Fruit fly (Drosophila melanogaster) whole organism, wandering third instar larva: ENCODE measurements around the gene Dus1.

Experiments used
- Abd-B ChIP-seq: fragments of >200 bp; optimal IDR thresholded peaks from 2 replicates; lab custom pipeline; 2017; ENCODE audit warnings: missing biosample characterization, missing genetic modification characterization
- CG32264 ChIP-seq: fragments of 200-800 bp; sonication (Bioruptor generic); optimal IDR thresholded peaks from 2 replicates; lab custom pipeline; 2016; ENCODE audit warnings: missing biosample characterization, missing genetic modification characterization
- CG9705 ChIP-seq: fragments of 200-800 bp; sonication (Bioruptor generic); optimal IDR thresholded peaks from 2 replicates; lab custom pipeline; 2018; ENCODE audit warnings: missing biosample characterization, mild to moderate bottlenecking, missing genetic modification characterization
- CrebA ChIP-seq: fragments of 200-800 bp; sonication (Bioruptor generic); optimal IDR thresholded peaks from 2 replicates; lab custom pipeline; 2016; ENCODE audit warnings: missing biosample characterization, mild to moderate bottlenecking, missing genetic modification characterization, borderline replicate concordance
- Dif ChIP-seq: fragments of 200-275, 200-300 bp; sonication (Bioruptor generic); optimal IDR thresholded peaks from 2 replicates; lab custom pipeline; 2018; ENCODE audit warnings: missing biosample characterization, missing genetic modification characterization; ENCODE audit not compliant: partially characterized antibody
- GATAd ChIP-seq: sonication (Bioruptor generic); optimal IDR thresholded peaks from 2 replicates; lab custom pipeline; 2016; ENCODE audit warnings: missing biosample characterization, missing genetic modification characterization
- HLH106 ChIP-seq: fragments of 200-800 bp; optimal IDR thresholded peaks from 3 replicates; lab custom pipeline; 2019; ENCODE audit warnings: missing biosample characterization, mild to moderate bottlenecking, missing genetic modification characterization, moderate library complexity
- Hnf4 ChIP-seq: fragments of 200-800 bp; sonication (Bioruptor generic); optimal IDR thresholded peaks from 2 replicates; lab custom pipeline; 2016; ENCODE audit warnings: missing biosample characterization, mild to moderate bottlenecking, missing genetic modification characterization
- Hr78 ChIP-seq: fragments of >200 bp; optimal IDR thresholded peaks from 2 replicates; lab custom pipeline; 2017; ENCODE audit warnings: missing biosample characterization, missing genetic modification characterization
- Hr83 ChIP-seq: fragments of 200-300 bp; sonication (Bioruptor generic); optimal IDR thresholded peaks from 2 replicates; lab custom pipeline; 2016; ENCODE audit warnings: missing biosample characterization, mild to moderate bottlenecking, missing genetic modification characterization, moderate library complexity; ENCODE audit not compliant: poor library complexity, severe bottlenecking
- Myc ChIP-seq: fragments of >200 bp; optimal IDR thresholded peaks from 2 replicates; lab custom pipeline; 2017
- Rel ChIP-seq, 2 experiments: fragments of 200-800 bp; sonication (Bioruptor generic) in 1 of 2; optimal IDR thresholded peaks; 2 replicates in 1 of 2; 3 replicates in 1 of 2; lab custom pipeline; 2016 to 2019; ENCODE audit warnings: mild to moderate bottlenecking in 2 of 2, missing biosample characterization in 2 of 2, missing genetic modification characterization in 2 of 2, moderate library complexity in 1 of 2
- Sp1 ChIP-seq: fragments of 200-800 bp; sonication (Bioruptor generic); optimal IDR thresholded peaks from 3 replicates; lab custom pipeline; 2019; ENCODE audit warnings: missing biosample characterization, mild to moderate bottlenecking, missing genetic modification characterization, moderate library complexity
- Vsx2 ChIP-seq: fragments of 200-300, 225-300 bp; sonication (Bioruptor generic); optimal IDR thresholded peaks from 2 replicates; lab custom pipeline; 2018; ENCODE audit warnings: missing biosample characterization, missing genetic modification characterization; ENCODE audit not compliant: partially characterized antibody
- br ChIP-seq: fragments of 200-800 bp; sonication (Bioruptor generic); optimal IDR thresholded peaks from 2 replicates; lab custom pipeline; 2016; ENCODE audit warnings: missing biosample characterization, missing genetic modification characterization
- dsf ChIP-seq: sonication (Bioruptor generic); optimal IDR thresholded peaks from 2 replicates; lab custom pipeline; 2016; ENCODE audit warnings: missing biosample characterization, missing genetic modification characterization, borderline replicate concordance
- ey ChIP-seq: fragments of 200-800 bp; sonication (Bioruptor generic); optimal IDR thresholded peaks from 2 replicates; lab custom pipeline; 2016; ENCODE audit warnings: missing biosample characterization, missing genetic modification characterization
- foxo ChIP-seq, 2 experiments: fragments of 200-800 bp; sonication (Bioruptor generic); optimal IDR thresholded peaks; 2 replicates in 1 of 2; 3 replicates in 1 of 2; lab custom pipeline; 2016 to 2017; ENCODE audit warnings: missing biosample characterization in 2 of 2, missing genetic modification characterization in 2 of 2
- fru ChIP-seq: fragments of 200-800 bp; sonication (Bioruptor generic); optimal IDR thresholded peaks from 3 replicates; lab custom pipeline; 2016; ENCODE audit warnings: missing biosample characterization, mild to moderate bottlenecking, missing genetic modification characterization
- h ChIP-seq: fragments of 200-800 bp; sonication (Bioruptor generic); optimal IDR thresholded peaks from 3 replicates; lab custom pipeline; 2016; ENCODE audit warnings: missing biosample characterization, mild to moderate bottlenecking, missing genetic modification characterization
- jim ChIP-seq: fragments of 175-275, 200-325 bp; sonication (Bioruptor generic); optimal IDR thresholded peaks from 2 replicates; lab custom pipeline; 2016; ENCODE audit warnings: missing biosample characterization, mild to moderate bottlenecking, missing genetic modification characterization
- lola ChIP-seq: fragments of >200 bp; optimal IDR thresholded peaks from 2 replicates; lab custom pipeline; 2017; ENCODE audit warnings: missing biosample characterization, missing genetic modification characterization
- pan ChIP-seq: fragments of >200 bp; optimal IDR thresholded peaks from 2 replicates; lab custom pipeline; 2017
- psq ChIP-seq: fragments of 200-800 bp; sonication (Bioruptor generic); optimal IDR thresholded peaks from 3 replicates; lab custom pipeline; 2017; ENCODE audit warnings: missing biosample characterization, mild to moderate bottlenecking, missing genetic modification characterization, moderate library complexity
- rgr ChIP-seq: fragments of 200-800 bp; sonication (Bioruptor generic); optimal IDR thresholded peaks from 3 replicates; lab custom pipeline; 2016; ENCODE audit warnings: missing biosample characterization, mild to moderate bottlenecking, missing genetic modification characterization
- sage ChIP-seq: fragments of 200-800 bp; sonication (Bioruptor generic); optimal IDR thresholded peaks from 2 replicates; lab custom pipeline; 2016; ENCODE audit warnings: missing biosample characterization, mild to moderate bottlenecking, missing genetic modification characterization
- sv ChIP-seq: fragments of 200-800 bp; sonication (Bioruptor generic); optimal IDR thresholded peaks from 3 replicates; lab custom pipeline; 2016; ENCODE audit warnings: missing biosample characterization, missing genetic modification characterization
- tai ChIP-seq: sonication (Bioruptor generic); optimal IDR thresholded peaks from 2 replicates; lab custom pipeline; 2016; ENCODE audit warnings: missing biosample characterization, missing genetic modification characterization
- usp ChIP-seq: fragments of >200 bp; optimal IDR thresholded peaks from 2 replicates; lab custom pipeline; 2017; ENCODE audit warnings: missing biosample characterization, missing genetic modification characterization

Gene Dus1

DNA sequence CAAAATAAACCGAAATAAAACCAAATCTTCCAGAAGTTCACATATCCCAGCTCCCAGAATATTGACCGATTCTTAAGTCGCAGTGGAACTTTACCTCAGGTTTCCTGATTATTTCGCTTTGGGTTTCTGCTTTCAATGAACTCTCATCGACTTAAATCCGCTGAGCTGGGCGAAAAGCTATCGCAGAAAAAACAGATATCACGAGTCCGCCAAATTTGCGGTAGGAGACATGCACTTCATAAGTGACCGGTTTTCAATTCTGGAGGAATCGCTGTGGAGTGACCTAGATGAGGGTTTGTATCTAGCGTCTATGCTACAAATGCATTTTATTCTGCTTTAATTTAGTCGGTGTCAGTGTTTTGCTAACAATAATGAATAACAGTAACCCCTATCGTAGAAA is 33.7 kb upstream of the Dus1 start:
- TF ChIP-seq usp = no peak
- TF ChIP-seq Vsx2 (GFP tag; lab: Kevin White, UChicago) = no peak
- TF ChIP-seq pan = no peak
- TF ChIP-seq lola (GFP tag; lab: Kevin White, UChicago) = no peak
- TF ChIP-seq CG32264 (GFP tag; lab: Kevin White, UChicago) = no peak
- TF ChIP-seq fru (GFP tag; lab: Kevin White, UChicago) = no peak
- TF ChIP-seq tai (GFP tag; lab: Kevin White, UChicago) = no peak
- no peak for TF ChIP-seq CG9705 (GFP tag; lab: Kevin White, UChicago)

- TF ChIP-seq pan (no peak), sage (GFP tag; lab: Kevin White, UChicago) (no peak), Rel (GFP tag; optimal IDR thresholded peaks at IDR 0.05; lab: Kevin White, UChicago) (no peak), Rel (tag; optimal IDR thresholded peaks at IDR 0.05; lab: Kevin White, UChicago) (no peak), sv (no peak), psq (GFP tag; lab: Kevin White, UChicago) (no peak), lola (GFP tag; lab: Kevin White, UChicago) (no peak), h (GFP tag; lab: Kevin White, UChicago) (no peak), Sp1 (GFP tag; lab: Kevin White, UChicago) (no peak), HLH106 (tag; lab: Kevin White, UChicago) (no peak), ey (GFP tag; lab: Kevin White, UChicago) (no peak), dsf (GFP tag; lab: Kevin White, UChicago) (no peak)
Observed at dm6 chr2L:303306-303962, 31.9 kb upstream of the Dus1 start.

DNA sequence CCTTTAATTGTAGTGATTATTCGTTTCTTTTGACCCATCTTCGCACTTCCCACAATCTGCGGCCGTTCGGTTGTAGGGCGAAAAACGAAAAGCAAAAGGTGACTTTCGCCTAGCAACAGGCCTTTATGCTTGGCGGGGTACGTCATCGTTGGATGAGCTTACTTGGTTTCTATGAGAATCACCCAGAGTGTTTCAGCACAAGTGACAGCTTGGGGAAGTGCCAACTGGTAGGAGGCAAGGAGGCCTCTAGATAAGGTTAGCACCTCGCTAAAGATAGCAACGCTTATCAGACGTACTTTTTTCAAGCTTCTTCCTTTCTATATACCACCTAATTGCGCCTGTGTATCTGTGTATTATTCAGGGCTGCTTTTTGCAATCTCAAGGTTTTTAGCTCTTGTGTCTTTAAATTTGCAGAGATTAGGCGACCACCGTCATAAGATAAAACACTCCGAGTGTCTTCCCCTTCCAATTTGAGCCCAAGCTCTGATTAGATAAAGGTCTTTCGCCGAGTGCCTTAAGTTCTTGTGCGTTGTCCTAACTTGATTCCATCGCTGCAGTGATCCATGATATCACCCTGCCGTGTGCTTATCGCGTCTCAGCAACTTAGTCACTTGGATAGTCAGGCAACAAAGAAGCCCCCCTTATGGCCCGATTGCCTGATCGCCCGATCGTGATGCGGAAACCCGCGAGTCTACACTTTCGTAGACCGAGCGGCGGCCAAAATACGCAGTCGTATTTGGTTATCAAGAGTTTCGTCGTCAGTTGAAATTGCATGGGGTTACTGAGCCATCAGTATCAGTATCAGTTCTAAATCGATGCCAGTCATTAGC is 29.5 kb upstream of the Dus1 start:
- TF ChIP-seq rgr (GFP tag; lab: Kevin White, UChicago) (no peak), Hr83 (GFP tag; lab: Kevin White, UChicago) (peak; percentile 57), h (GFP tag; lab: Kevin White, UChicago) (peak; percentile 70), Rel (GFP tag; optimal IDR thresholded peaks at IDR 0.05; lab: Kevin White, UChicago) (no peak), Rel (tag; optimal IDR thresholded peaks at IDR 0.05; lab: Kevin White, UChicago) (peak; percentile 61), br (GFP tag; lab: Kevin White, UChicago) (peak; percentile 56)

DNA sequence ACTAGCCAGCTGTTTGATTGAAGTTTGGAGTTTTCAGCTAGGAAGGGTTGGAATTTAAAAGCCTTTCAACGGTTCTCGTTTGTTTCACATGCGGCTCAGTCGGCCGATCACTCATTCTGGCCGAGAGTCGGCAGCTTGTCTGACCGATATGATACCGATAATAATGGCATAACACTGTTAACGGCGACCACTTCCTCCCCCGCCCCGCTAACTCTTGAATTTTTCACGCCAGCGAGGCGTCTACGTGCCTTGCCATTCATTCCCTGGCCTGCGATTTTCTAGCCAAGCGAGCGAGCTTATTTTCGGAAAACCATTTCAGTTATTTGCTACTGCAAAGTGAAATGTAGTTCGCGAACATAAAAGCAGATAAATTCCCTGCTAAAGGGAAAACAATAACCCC is 28.5 kb upstream of the Dus1 start:
- no peak for TF ChIP-seq psq (GFP tag; lab: Kevin White, UChicago)
- TF ChIP-seq Hr78 = no peak
- TF ChIP-seq jim (GFP tag; lab: Kevin White, UChicago) = no peak
- no peak for TF ChIP-seq dsf (GFP tag; lab: Kevin White, UChicago)
- no peak for TF ChIP-seq tai (GFP tag; lab: Kevin White, UChicago)
- no peak for TF ChIP-seq h (GFP tag; lab: Kevin White, UChicago)
- TF ChIP-seq Rel (GFP tag; optimal IDR thresholded peaks at IDR 0.05; lab: Kevin White, UChicago) = no peak
- TF ChIP-seq Rel (tag; optimal IDR thresholded peaks at IDR 0.05; lab: Kevin White, UChicago) = no peak
- no peak for TF ChIP-seq foxo (GFP tag; optimal IDR thresholded peaks at IDR 0.05; lab: Kevin White, UChicago)
- no peak for TF ChIP-seq sv
- no peak for TF ChIP-seq Abd-B (GFP tag; lab: Kevin White, UChicago)
- TF ChIP-seq HLH106 (tag; lab: Kevin White, UChicago) = no peak
- no peak for TF ChIP-seq CrebA (GFP tag; lab: Kevin White, UChicago)
- no peak for TF ChIP-seq lola (GFP tag; lab: Kevin White, UChicago)
- TF ChIP-seq Myc (lab: Kevin White, UChicago) = no peak
- no peak for TF ChIP-seq GATAd (GFP tag; lab: Kevin White, UChicago)
- TF ChIP-seq Dif (GFP tag; lab: Kevin White, UChicago) = no peak
- TF ChIP-seq br (GFP tag; lab: Kevin White, UChicago) = no peak
- TF ChIP-seq Hr83 (GFP tag; lab: Kevin White, UChicago) = no peak
- TF ChIP-seq Hnf4 (GFP tag; lab: Kevin White, UChicago) = no peak
